Worm (Caenorhabditis elegans) whole organism, early embryonic: ENCODE measurements around the gene C46C2.6.
"Not testable (repeated sequence)": the region's sequence is repeated elsewhere in the genome, so short reads cannot be mapped to it uniquely, and the experiment has no call there.

Source experiments
- F13C5.2 ChIP-seq: sonication (generic microtip); optimal IDR thresholded peaks from 2 replicates; lab custom pipeline; 2017; ENCODE audit warnings: mild to moderate bottlenecking, missing genetic modification characterization, inconsistent platforms, missing compliant biosample characterization
- aly-1 ChIP-seq: sonication (generic microtip); optimal IDR thresholded peaks from 2 replicates; lab custom pipeline; 2016; ENCODE audit warnings: missing genetic modification characterization, missing compliant biosample characterization
- ama-1 ChIP-seq: fragments of 150-350 bp; optimal IDR thresholded peaks from 2 replicates; lab custom pipeline; 2014
- hmg-4 ChIP-seq: fragments of 200-800 bp; sonication (Bioruptor generic); optimal IDR thresholded peaks from 2 replicates; lab custom pipeline; 2018; ENCODE audit warnings: mild to moderate bottlenecking, missing genetic modification characterization, missing compliant biosample characterization
- pes-1 ChIP-seq: fragments of 200-800 bp; sonication (Bioruptor generic); IDR thresholded peaks from 2 replicates; pipeline ENCODE4 v1.3.6; 2022; ENCODE audit warnings: missing genetic modification reagents, missing genetic modification characterization, missing compliant biosample characterization
- tbx-11 ChIP-seq: fragments of 200-800 bp; sonication (Bioruptor generic); IDR thresholded peaks from 2 replicates; pipeline ENCODE4 v1.3.6; 2022; ENCODE audit warnings: missing genetic modification characterization, missing compliant biosample characterization
- tra-4 ChIP-seq: sonication (generic microtip); optimal IDR thresholded peaks from 2 replicates; lab custom pipeline; 2017; ENCODE audit warnings: missing genetic modification characterization, missing compliant biosample characterization

DNA sequence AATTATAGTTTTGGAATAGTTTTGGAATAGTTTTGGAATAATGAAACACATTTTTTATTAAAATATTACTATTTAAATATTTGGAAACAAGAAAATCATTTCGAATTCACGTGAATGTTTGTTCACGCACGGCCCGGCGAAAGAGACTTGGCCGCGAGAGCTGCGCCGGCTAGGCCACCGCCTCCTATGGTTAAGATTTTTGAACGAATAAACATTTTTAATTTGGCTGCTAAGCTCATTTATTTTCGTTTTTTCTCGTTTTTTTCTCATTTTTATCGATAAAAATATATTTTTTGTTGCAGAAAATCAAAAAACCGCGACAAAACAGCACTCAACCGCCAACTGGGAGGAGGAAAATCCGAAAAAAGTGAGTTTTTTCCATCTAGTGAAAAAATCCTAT lies 17.7 kb upstream of the C46C2.6 start, which contains the start of gene C46C2.7:
- not testable (repeated sequence) for TF ChIP-seq hmg-4 (GFP tag; lab: Kevin White, UChicago); pes-1; ama-1 (lab: Kevin White, UChicago); F13C5.2 (tag; lab: Kevin White, UChicago); aly-1; tbx-11 (GFP tag; lab: Robert Waterston, UW); tra-4 (tag; lab: Kevin White, UChicago)
